Worm (Caenorhabditis elegans) whole organism, L1 larva: ENCODE results near the gene R07E4.3.

Experiments used
- fkh-8 ChIP-seq: sonication (generic microtip); optimal IDR thresholded peaks from 2 replicates; lab custom pipeline; 2016; ENCODE audit warnings: mild to moderate bottlenecking, missing genetic modification characterization, missing compliant biosample characterization
- hlh-17 ChIP-seq: fragments of 200-800 bp; sonication (Bioruptor generic); optimal IDR thresholded peaks from 2 replicates; lab custom pipeline; 2018; ENCODE audit warnings: missing genetic modification characterization, mild to moderate bottlenecking, missing compliant biosample characterization, moderate library complexity, borderline replicate concordance
- hlh-4 ChIP-seq: sonication (generic microtip); optimal IDR thresholded peaks from 2 replicates; lab custom pipeline; 2016; ENCODE audit warnings: mild to moderate bottlenecking, missing genetic modification characterization, missing compliant biosample characterization
- lin-13 ChIP-seq: fragments of 150-350 bp; optimal IDR thresholded peaks from 2 replicates; lab custom pipeline; 2014; ENCODE audit warnings: missing biosample characterization, missing genetic modification reagents, missing genetic modification characterization
- lsy-2 ChIP-seq, 2 experiments: fragments of 150-350 bp; optimal IDR thresholded peaks; 2 replicates each; lab custom pipeline; 2014; ENCODE audit warnings: missing biosample characterization in 2 of 2, missing genetic modification characterization in 2 of 2
- nhr-11 ChIP-seq: fragments of 150-350 bp; optimal IDR thresholded peaks from 2 replicates; lab custom pipeline; 2014; ENCODE audit warnings: missing biosample characterization, missing genetic modification characterization
- pqm-1 ChIP-seq: sonication (generic microtip); optimal IDR thresholded peaks from 3 replicates; lab custom pipeline; 2017; ENCODE audit warnings: missing biosample characterization, missing genetic modification characterization
- sup-37 ChIP-seq: fragments of 200-800 bp; sonication (Bioruptor generic); optimal IDR thresholded peaks from 2 replicates; lab custom pipeline; 2018; ENCODE audit warnings: mild to moderate bottlenecking, missing genetic modification characterization, missing compliant biosample characterization

ce11 chrX:5917284-5917683 lies 36.0 kb upstream of the R07E4.3 start, which contains the start of gene Y23B4A.1:
- TF ChIP-seq fkh-8 (tag; lab: Kevin White, UChicago) (no peak), nhr-11 (no peak), hlh-4 (tag; lab: Kevin White, UChicago) (no peak), lsy-2 (tag; optimal IDR thresholded peaks at IDR 0.05; lab: Kevin White, UChicago) (no peak), sup-37 (GFP tag; lab: Kevin White, UChicago) (no peak), hlh-17 (GFP tag; lab: Kevin White, UChicago) (no peak), pqm-1 (tag; lab: Kevin White, UChicago) (no peak), lin-13 (GFP tag; lab: Kevin White, UChicago) (no peak)
